Worm (Caenorhabditis elegans) whole organism, late embryonic: ENCODE data around the gene hsd-2.
A peak's percentile ranks its signal among the peaks of the same experiment; 100 is the strongest.

Experiments used
- C08G9.2 ChIP-seq: sonication (generic microtip); optimal IDR thresholded peaks from 2 replicates; lab custom pipeline; 2016; ENCODE audit warnings: mild to moderate bottlenecking, missing genetic modification characterization, moderate library complexity, missing compliant biosample characterization
- C38D4.7 ChIP-seq: fragments of 200-800 bp; sonication (Bioruptor generic); optimal IDR thresholded peaks from 2 replicates; lab custom pipeline; 2018; ENCODE audit warnings: mild to moderate bottlenecking, missing genetic modification characterization, moderate library complexity, missing compliant biosample characterization
- K09A11.1 ChIP-seq: sonication (generic microtip); optimal IDR thresholded peaks from 2 replicates; lab custom pipeline; 2017; ENCODE audit warnings: antibody characterized with exemption, mild to moderate bottlenecking, missing genetic modification characterization, missing compliant biosample characterization; ENCODE audit not compliant: insufficient read depth
- Y22D7AL.16 ChIP-seq: sonication (generic microtip); optimal IDR thresholded peaks from 2 replicates; lab custom pipeline; 2016; ENCODE audit warnings: missing genetic modification characterization, missing compliant biosample characterization
- ahr-1 ChIP-seq: sonication (generic microtip); optimal IDR thresholded peaks from 2 replicates; lab custom pipeline; 2016; ENCODE audit warnings: missing genetic modification characterization, missing compliant biosample characterization
- ama-1 ChIP-seq: fragments of 150-350 bp; optimal IDR thresholded peaks from 2 replicates; lab custom pipeline; 2014
- ceh-14 ChIP-seq: sonication (generic microtip); optimal IDR thresholded peaks from 2 replicates; lab custom pipeline; 2016; ENCODE audit warnings: missing genotype, missing genetic modification characterization, missing compliant biosample characterization
- ceh-19 ChIP-seq: fragments of 200-800 bp; sonication (Bioruptor generic); optimal IDR thresholded peaks from 2 replicates; lab custom pipeline; 2018; ENCODE audit warnings: mild to moderate bottlenecking, missing genetic modification characterization, missing compliant biosample characterization
- ceh-2 ChIP-seq: sonication (generic microtip); optimal IDR thresholded peaks from 2 replicates; lab custom pipeline; 2016; ENCODE audit warnings: missing genotype, missing genetic modification characterization, missing compliant biosample characterization
- ceh-24 ChIP-seq: sonication (generic microtip); optimal IDR thresholded peaks from 2 replicates; lab custom pipeline; 2016; ENCODE audit warnings: mild to moderate bottlenecking, missing genetic modification characterization, missing compliant biosample characterization
- ceh-30 ChIP-seq: fragments of 150-350 bp; optimal IDR thresholded peaks from 2 replicates; lab custom pipeline; 2014; ENCODE audit warnings: missing biosample characterization, missing genetic modification characterization
- ceh-31 ChIP-seq: sonication (generic microtip); optimal IDR thresholded peaks from 2 replicates; lab custom pipeline; 2016; ENCODE audit warnings: missing genetic modification characterization, missing compliant biosample characterization
- che-1 ChIP-seq: sonication (generic microtip); optimal IDR thresholded peaks from 2 replicates; lab custom pipeline; 2016; ENCODE audit warnings: mild to moderate bottlenecking, missing genetic modification characterization, missing compliant biosample characterization
- dmd-4 ChIP-seq: sonication (generic microtip); optimal IDR thresholded peaks from 2 replicates; lab custom pipeline; 2016; ENCODE audit warnings: borderline replicate concordance, missing genetic modification characterization, missing compliant biosample characterization
- elt-2 ChIP-seq: sonication (generic microtip); optimal IDR thresholded peaks from 2 replicates; lab custom pipeline; 2016; ENCODE audit warnings: missing genetic modification reagents, missing genetic modification characterization, missing compliant biosample characterization
- elt-4 ChIP-seq: sonication (generic microtip); optimal IDR thresholded peaks from 2 replicates; lab custom pipeline; 2016; ENCODE audit warnings: missing genetic modification characterization, missing compliant biosample characterization
- ets-4 ChIP-seq: sonication (generic microtip); optimal IDR thresholded peaks from 2 replicates; lab custom pipeline; 2016; ENCODE audit warnings: missing genetic modification characterization, missing compliant biosample characterization
- fax-1 ChIP-seq: sonication (generic microtip); optimal IDR thresholded peaks from 2 replicates; lab custom pipeline; 2016; ENCODE audit warnings: missing genotype, missing genetic modification characterization, missing compliant biosample characterization
- fkh-10 ChIP-seq: fragments of 150-350 bp; optimal IDR thresholded peaks from 2 replicates; lab custom pipeline; 2014; ENCODE audit warnings: missing biosample characterization, missing genetic modification reagents, missing genetic modification characterization
- fkh-6 ChIP-seq: sonication (generic microtip); optimal IDR thresholded peaks from 2 replicates; lab custom pipeline; 2016; ENCODE audit warnings: missing genetic modification characterization, missing compliant biosample characterization
- gmeb-2 ChIP-seq: sonication (generic microtip); optimal IDR thresholded peaks from 2 replicates; lab custom pipeline; 2016; ENCODE audit warnings: missing genetic modification characterization, inconsistent platforms, missing compliant biosample characterization
- hlh-15 ChIP-seq: sonication (generic microtip); optimal IDR thresholded peaks from 2 replicates; lab custom pipeline; 2016; ENCODE audit warnings: missing genetic modification characterization, missing compliant biosample characterization
- hlh-8 ChIP-seq: sonication (generic microtip); optimal IDR thresholded peaks from 2 replicates; lab custom pipeline; 2016; ENCODE audit warnings: missing genotype, missing genetic modification characterization, missing compliant biosample characterization
- lin-11 ChIP-seq: fragments of 200-800 bp; sonication (Bioruptor generic); optimal IDR thresholded peaks from 2 replicates; lab custom pipeline; 2018; ENCODE audit warnings: mild to moderate bottlenecking, missing genetic modification characterization, missing compliant biosample characterization
- madf-2 ChIP-seq: sonication (generic microtip); optimal IDR thresholded peaks from 2 replicates; lab custom pipeline; 2017; ENCODE audit warnings: missing genetic modification characterization, missing compliant biosample characterization
- mec-3 ChIP-seq: sonication (generic microtip); optimal IDR thresholded peaks from 2 replicates; lab custom pipeline; 2016; ENCODE audit warnings: borderline replicate concordance, missing genetic modification characterization, missing compliant biosample characterization
- nfya-1 ChIP-seq: sonication (generic microtip); optimal IDR thresholded peaks from 2 replicates; lab custom pipeline; 2017; ENCODE audit warnings: missing genetic modification characterization, mild to moderate bottlenecking, missing compliant biosample characterization, antibody characterized with exemption, moderate library complexity
- pat-9 ChIP-seq: fragments of 200-800 bp; sonication (Bioruptor generic); optimal IDR thresholded peaks from 2 replicates; lab custom pipeline; 2018; ENCODE audit warnings: mild to moderate bottlenecking, missing genetic modification characterization, moderate library complexity, missing compliant biosample characterization
- rnt-1 ChIP-seq: sonication (generic microtip); optimal IDR thresholded peaks from 2 replicates; lab custom pipeline; 2016; ENCODE audit warnings: missing genetic modification characterization, missing compliant biosample characterization
- sdc-2 ChIP-seq: sonication (generic microtip); optimal IDR thresholded peaks from 2 replicates; lab custom pipeline; 2016; ENCODE audit warnings: missing genotype, missing genetic modification characterization, missing compliant biosample characterization
- tbx-2 ChIP-seq: sonication (generic microtip); optimal IDR thresholded peaks from 2 replicates; lab custom pipeline; 2016; ENCODE audit warnings: missing genetic modification characterization, missing compliant biosample characterization
- unc-3 ChIP-seq, 2 experiments: fragments of 200-800 bp in 1 of 2; sonication (Bioruptor generic) in 1 of 2; sonication (generic microtip) in 1 of 2; conservative IDR thresholded peaks in 1 of 2; optimal IDR thresholded peaks in 1 of 2; 2 replicates each; pipeline versions ENCODE4 v1.3.6 to Lab custom; 2016 to 2022; ENCODE audit warnings: missing compliant biosample characterization in 2 of 2, missing genetic modification characterization in 2 of 2, missing genetic modification reagents in 1 of 2
- unc-42 ChIP-seq: sonication (generic microtip); optimal IDR thresholded peaks from 2 replicates; lab custom pipeline; 2016; ENCODE audit warnings: missing genotype, missing genetic modification characterization, missing compliant biosample characterization

Gene hsd-2

ce11 chrX:4982009-4982625, 22.9 kb upstream of the hsd-2 start:
- TF ChIP-seq ceh-31: peak; percentile 12
- TF ChIP-seq ceh-14 (tag; lab: Kevin White, UChicago): peak; percentile 33
- peak; percentile 24 for TF ChIP-seq C08G9.2 (tag; lab: Kevin White, UChicago)
- TF ChIP-seq tbx-2: peak; percentile 33
- no peak for TF ChIP-seq ceh-2 (tag; lab: Kevin White, UChicago)
- no peak for TF ChIP-seq dmd-4 (tag; lab: Kevin White, UChicago)
- TF ChIP-seq unc-42: peak; percentile 42
- no peak for TF ChIP-seq hlh-15
- no peak for TF ChIP-seq Y22D7AL.16

- no peak for TF ChIP-seq unc-3 (GFP tag; conservative IDR thresholded peaks at IDR 0.05; lab: Robert Waterston, UW)
- no peak for TF ChIP-seq unc-3 (tag; optimal IDR thresholded peaks at IDR 0.05; lab: Kevin White, UChicago)
- TF ChIP-seq K09A11.1: no peak
- TF ChIP-seq madf-2 (tag; lab: Kevin White, UChicago): no peak
- no peak for TF ChIP-seq sdc-2 (tag; lab: Kevin White, UChicago)
These were observed 18.7 kb upstream of the hsd-2 start for ce11 chrX:4986354-4986753.

ce11 chrX:4987617-4988016, 17.4 kb upstream of the hsd-2 start:
- TF ChIP-seq pat-9 (tag; lab: Kevin White, UChicago) (no peak), ama-1 (lab: Kevin White, UChicago) (no peak), ceh-31 (no peak), fkh-6 (no peak), gmeb-2 (tag; lab: Kevin White, UChicago) (no peak), elt-2 (tag; lab: Kevin White, UChicago) (no peak)

DNA sequence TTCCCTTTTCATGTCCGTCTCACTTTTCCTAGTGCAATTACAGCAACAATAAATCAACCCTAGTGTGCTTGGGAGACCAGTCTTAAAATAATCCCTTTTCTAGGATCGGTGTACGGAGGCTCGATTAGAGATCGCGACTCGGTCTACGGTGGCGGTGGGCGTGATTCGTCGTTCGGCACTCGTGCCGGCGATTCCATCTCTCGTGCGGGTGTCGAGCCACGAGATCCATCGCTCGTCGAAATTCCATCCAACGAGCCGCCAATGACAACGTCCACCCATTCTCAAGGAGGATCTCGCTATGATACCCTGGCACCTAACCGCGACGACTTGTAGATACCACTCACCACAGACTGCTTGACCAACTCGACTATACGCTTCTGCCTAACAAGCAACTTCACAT, 12.5 kb upstream of the hsd-2 start:
- TF ChIP-seq ceh-30 (tag; lab: Kevin White, UChicago) (no peak), ceh-2 (tag; lab: Kevin White, UChicago) (no peak), C38D4.7 (GFP tag; lab: Kevin White, UChicago) (no peak), che-1 (tag; lab: Kevin White, UChicago) (no peak), ceh-24 (tag; lab: Kevin White, UChicago) (no peak), dmd-4 (tag; lab: Kevin White, UChicago) (no peak), nfya-1 (tag; lab: Kevin White, UChicago) (no peak), fkh-10 (GFP tag; lab: Kevin White, UChicago) (no peak), Y22D7AL.16 (no peak), C08G9.2 (tag; lab: Kevin White, UChicago) (no peak), hlh-8 (tag; lab: Kevin White, UChicago) (no peak), rnt-1 (tag; lab: Kevin White, UChicago) (no peak), fax-1 (tag; lab: Kevin White, UChicago) (no peak), ceh-19 (GFP tag; lab: Kevin White, UChicago) (no peak), ets-4 (tag; lab: Kevin White, UChicago) (no peak), mec-3 (tag; lab: Kevin White, UChicago) (no peak), lin-11 (no peak), ahr-1 (tag; lab: Kevin White, UChicago) (no peak)

ce11 chrX:4997548-4998087, 7.4 kb upstream of the hsd-2 start, which contains the start of gene ZC8.6:
Gene ZC8.6, minus strand, starts transcription at chrX:4997598.
- TF ChIP-seq elt-4 (tag; lab: Kevin White, UChicago) (no peak), sdc-2 (tag; lab: Kevin White, UChicago) (peak; percentile 13), unc-42 (peak; percentile 0), fkh-10 (GFP tag; lab: Kevin White, UChicago) (no peak)
